Fruit fly (Drosophila melanogaster): ENCODE results near the gene CG42494.

The CG42494 gene

DNA sequence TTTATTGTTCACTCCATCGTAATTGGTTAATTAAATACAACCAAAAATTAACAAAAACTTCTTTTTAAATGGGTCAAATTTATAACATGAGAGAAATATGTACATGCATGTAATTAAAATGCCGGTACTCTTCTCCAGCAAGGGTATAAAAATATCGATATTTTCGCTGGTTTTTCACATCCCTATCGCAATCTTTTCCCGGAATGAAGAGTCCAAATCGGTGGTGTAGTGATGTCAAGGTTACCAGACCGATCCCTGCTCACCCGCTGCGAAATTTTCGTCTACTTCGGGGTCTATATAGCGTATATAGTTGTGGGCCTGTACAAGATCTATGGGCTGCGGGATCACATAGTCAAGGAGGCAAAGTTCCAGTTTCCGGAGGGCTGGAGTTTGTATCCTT is 22.2 kb upstream of the CG42494 start, which contains the start of gene rasp:
rasp (plus strand) TSS at position 213 of the 400 bp plus-strand sequence.
- TF ChIP-seq Rel (GFP tag; optimal IDR thresholded peaks at IDR 0.05) (no peak), Rel (tag; optimal IDR thresholded peaks at IDR 0.05) (peak; percentile 59), lola (GFP tag; optimal IDR thresholded peaks at IDR 0.05) (no peak)

DNA sequence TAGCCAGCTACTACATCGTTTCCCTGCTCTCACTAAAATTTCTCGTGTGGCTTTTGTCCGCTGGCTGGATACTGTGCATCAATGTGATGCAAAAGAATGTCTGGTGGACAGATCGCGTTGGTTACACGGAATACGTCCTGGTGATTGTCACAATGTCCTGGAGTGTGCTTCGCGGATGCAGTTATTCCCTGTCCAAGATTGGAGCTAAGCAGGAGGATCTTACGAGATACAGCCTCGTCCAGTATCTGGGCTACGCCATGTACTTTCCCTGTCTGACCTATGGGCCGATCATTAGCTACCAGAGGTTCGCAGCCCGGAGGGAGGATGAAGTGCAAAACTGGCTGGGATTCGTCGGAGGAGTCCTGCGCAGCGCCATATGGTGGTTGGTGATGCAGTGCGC is 21.6 kb upstream of the CG42494 start:
- no peak for TF ChIP-seq foxo (GFP tag; optimal IDR thresholded peaks at IDR 0.05)
- no peak for TF ChIP-seq CrebA (GFP tag; optimal IDR thresholded peaks at IDR 0.05; ENCODE audit: borderline replicate concordance)
- TF ChIP-seq Rel (GFP tag; optimal IDR thresholded peaks at IDR 0.05) = no peak
- TF ChIP-seq Rel (tag; optimal IDR thresholded peaks at IDR 0.05) = no peak
- TF ChIP-seq lola (GFP tag; optimal IDR thresholded peaks at IDR 0.05) = no peak
- no peak for TF ChIP-seq Mio (GFP tag; optimal IDR thresholded peaks at IDR 0.05)
- TF ChIP-seq jim (GFP tag; optimal IDR thresholded peaks at IDR 0.05) = no peak
- no peak for TF ChIP-seq h (GFP tag; optimal IDR thresholded peaks at IDR 0.05)
- TF ChIP-seq dsf (GFP tag; optimal IDR thresholded peaks at IDR 0.05; ENCODE audit: borderline replicate concordance) = no peak
- TF ChIP-seq Sp1 (GFP tag; optimal IDR thresholded peaks at IDR 0.05) = no peak
- no peak for TF ChIP-seq sage (GFP tag; optimal IDR thresholded peaks at IDR 0.05)
- no peak for TF ChIP-seq Jra (GFP tag; optimal IDR thresholded peaks at IDR 0.05)
- no peak for TF ChIP-seq dmrt93B (GFP tag; optimal IDR thresholded peaks at IDR 0.05)
- no peak for TF ChIP-seq CG32264 (GFP tag; optimal IDR thresholded peaks at IDR 0.05)
- TF ChIP-seq sv (GFP tag; optimal IDR thresholded peaks at IDR 0.05) = no peak
- no peak for TF ChIP-seq ey (GFP tag; optimal IDR thresholded peaks at IDR 0.05)
- TF ChIP-seq fru (GFP tag; optimal IDR thresholded peaks at IDR 0.05) = no peak
- no peak for TF ChIP-seq dl (GFP tag; optimal IDR thresholded peaks at IDR 0.05; ENCODE audit: insufficient read depth in 1 of 2, partially characterized antibody in 2 of 2)
- TF ChIP-seq tai (GFP tag; optimal IDR thresholded peaks at IDR 0.05) = no peak
- TF ChIP-seq pan (optimal IDR thresholded peaks at IDR 0.05) = no peak
- TF ChIP-seq Abd-B (GFP tag; optimal IDR thresholded peaks at IDR 0.05) = no peak

DNA sequence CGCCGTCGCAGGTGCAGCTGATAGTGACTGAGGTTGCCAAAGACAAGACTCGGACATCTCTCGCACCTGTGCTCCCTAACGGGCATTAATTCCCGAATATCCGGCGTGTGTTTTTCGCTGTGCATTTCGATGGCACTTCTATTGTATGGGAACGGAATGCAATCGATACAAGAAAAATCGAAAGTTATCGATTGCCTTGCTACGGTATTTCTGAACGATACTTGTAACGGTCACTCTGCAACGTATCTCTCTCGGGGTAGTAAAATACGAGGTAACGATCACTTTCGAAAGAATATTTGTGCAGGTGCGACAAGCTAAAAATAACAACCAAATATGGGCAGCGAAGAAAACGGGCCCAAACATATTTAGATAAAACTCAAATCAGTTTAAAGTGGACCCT is 19.3 kb upstream of the CG42494 start, which contains the start of gene CG32280:
CG32280 (plus strand) TSS at position 231 of the 400 bp plus-strand sequence.
- TF ChIP-seq usp (GFP tag; optimal IDR thresholded peaks at IDR 0.05) (no peak), foxo (GFP tag; optimal IDR thresholded peaks at IDR 0.05) (peak in 1 of 2 experiments; percentile 41), CG32264 (GFP tag; optimal IDR thresholded peaks at IDR 0.05) (no peak), psq (GFP tag; optimal IDR thresholded peaks at IDR 0.05) (no peak), dl (GFP tag; optimal IDR thresholded peaks at IDR 0.05; ENCODE audit: insufficient read depth in 1 of 2, partially characterized antibody in 2 of 2) (no peak), tai (GFP tag; optimal IDR thresholded peaks at IDR 0.05) (no peak), Dif (GFP tag; optimal IDR thresholded peaks at IDR 0.05; ENCODE audit: partially characterized antibody) (no peak), lola (GFP tag; optimal IDR thresholded peaks at IDR 0.05) (no peak), Hr83 (GFP tag; optimal IDR thresholded peaks at IDR 0.05; ENCODE audit: poor library complexity, severe bottlenecking) (peak; percentile 17), Sp1 (GFP tag; optimal IDR thresholded peaks at IDR 0.05) (peak; percentile 15), Mio (GFP tag; optimal IDR thresholded peaks at IDR 0.05) (no peak), h (GFP tag; optimal IDR thresholded peaks at IDR 0.05) (peak; percentile 66), sage (GFP tag; optimal IDR thresholded peaks at IDR 0.05) (no peak), Myc (optimal IDR thresholded peaks at IDR 0.05) (no peak), fru (GFP tag; optimal IDR thresholded peaks at IDR 0.05) (no peak), Rel (GFP tag; optimal IDR thresholded peaks at IDR 0.05) (no peak), Rel (tag; optimal IDR thresholded peaks at IDR 0.05) (peak; percentile 53), sv (GFP tag; optimal IDR thresholded peaks at IDR 0.05) (no peak), N (GFP tag; optimal IDR thresholded peaks at IDR 0.05) (no peak), brk (GFP tag; optimal IDR thresholded peaks at IDR 0.05) (no peak), Hr78 (GFP tag; optimal IDR thresholded peaks at IDR 0.05) (no peak), dsf (GFP tag; optimal IDR thresholded peaks at IDR 0.05; ENCODE audit: borderline replicate concordance) (no peak), rgr (GFP tag; optimal IDR thresholded peaks at IDR 0.05) (peak; percentile 23), OdsH (GFP tag; optimal IDR thresholded peaks at IDR 0.05) (peak; percentile 6), HLH106 (tag; optimal IDR thresholded peaks at IDR 0.05) (peak; percentile 7), woc (GFP tag; optimal IDR thresholded peaks at IDR 0.05) (peak; percentile 27)

DNA sequence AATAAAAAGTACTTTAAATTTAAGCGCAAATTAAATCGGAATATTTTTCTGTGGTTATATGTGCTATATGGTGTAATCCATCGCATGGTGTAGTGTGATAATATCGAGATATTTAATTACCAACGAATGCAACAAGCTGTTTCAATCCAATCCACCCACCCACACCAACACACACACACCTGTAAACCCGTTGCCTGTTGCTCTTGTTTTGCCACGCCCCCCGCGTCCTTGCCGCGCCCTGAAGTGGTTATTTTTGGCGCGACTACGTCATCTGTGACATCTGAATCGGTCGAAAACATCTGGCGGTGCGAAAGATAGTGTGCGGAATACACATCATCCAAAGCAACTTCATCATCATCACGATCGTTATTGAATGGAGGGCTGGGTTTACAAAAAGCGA is 18.8 kb upstream of the CG42494 start:
- TF ChIP-seq Dif (GFP tag; optimal IDR thresholded peaks at IDR 0.05; ENCODE audit: partially characterized antibody) = peak; percentile 13
- no peak for TF ChIP-seq Hnf4 (GFP tag; optimal IDR thresholded peaks at IDR 0.05)
- no peak for TF ChIP-seq fru (GFP tag; optimal IDR thresholded peaks at IDR 0.05)

Measured in whole organism, wandering third instar larva.